Worm (Caenorhabditis elegans) whole organism, late embryonic: ENCODE measurements around the gene moc-6.

ENCODE experiments used
- ama-1 ChIP-seq: fragments of 150-350 bp; optimal IDR thresholded peaks from 2 replicates; lab custom pipeline; 2014
- ceh-2 ChIP-seq: sonication (generic microtip); optimal IDR thresholded peaks from 2 replicates; lab custom pipeline; 2016; ENCODE audit warnings: missing genotype, missing genetic modification characterization, missing compliant biosample characterization
- elt-2 ChIP-seq: sonication (generic microtip); optimal IDR thresholded peaks from 2 replicates; lab custom pipeline; 2016; ENCODE audit warnings: missing genetic modification reagents, missing genetic modification characterization, missing compliant biosample characterization
- hlh-6 ChIP-seq: sonication (generic microtip); optimal IDR thresholded peaks from 2 replicates; lab custom pipeline; 2016; ENCODE audit warnings: missing genotype, missing genetic modification characterization, missing compliant biosample characterization
- tbx-2 ChIP-seq: sonication (generic microtip); optimal IDR thresholded peaks from 2 replicates; lab custom pipeline; 2016; ENCODE audit warnings: missing genetic modification characterization, missing compliant biosample characterization
- zip-5 ChIP-seq: sonication (generic microtip); optimal IDR thresholded peaks from 2 replicates; lab custom pipeline; 2016; ENCODE audit warnings: missing genetic modification characterization, missing compliant biosample characterization

DNA sequence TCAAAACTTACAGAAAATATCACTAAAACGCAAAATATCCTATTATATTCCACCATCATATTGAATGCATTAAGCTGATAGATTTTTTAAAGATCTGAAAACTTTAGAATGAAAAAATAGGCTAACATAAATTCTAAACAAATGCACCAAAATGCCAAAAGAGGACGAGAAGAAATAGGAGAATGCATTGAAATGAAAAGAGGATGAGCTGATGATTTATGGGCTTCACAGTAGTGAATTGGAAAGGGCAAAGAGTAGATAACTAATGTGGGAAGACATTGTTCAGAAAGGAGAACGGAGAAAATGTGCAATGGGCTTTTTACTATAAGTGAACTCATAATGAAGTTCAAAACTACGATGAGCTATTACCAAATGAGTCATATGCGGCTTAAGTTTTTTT lies 21.7 kb downstream of the moc-6 start, which contains the start of gene cutl-19:
- TF ChIP-seq ama-1 (lab: Kevin White, UChicago) = no peak
- no peak for TF ChIP-seq zip-5 (tag; lab: Kevin White, UChicago)
- no peak for TF ChIP-seq ceh-2 (tag; lab: Kevin White, UChicago)
- no peak for TF ChIP-seq hlh-6
- TF ChIP-seq tbx-2 (tag; lab: Kevin White, UChicago) = no peak
- TF ChIP-seq elt-2 (tag; lab: Kevin White, UChicago) = no peak
